Fruit fly (Drosophila melanogaster): Measurements from ENCODE around the gene kek5.

DNA sequence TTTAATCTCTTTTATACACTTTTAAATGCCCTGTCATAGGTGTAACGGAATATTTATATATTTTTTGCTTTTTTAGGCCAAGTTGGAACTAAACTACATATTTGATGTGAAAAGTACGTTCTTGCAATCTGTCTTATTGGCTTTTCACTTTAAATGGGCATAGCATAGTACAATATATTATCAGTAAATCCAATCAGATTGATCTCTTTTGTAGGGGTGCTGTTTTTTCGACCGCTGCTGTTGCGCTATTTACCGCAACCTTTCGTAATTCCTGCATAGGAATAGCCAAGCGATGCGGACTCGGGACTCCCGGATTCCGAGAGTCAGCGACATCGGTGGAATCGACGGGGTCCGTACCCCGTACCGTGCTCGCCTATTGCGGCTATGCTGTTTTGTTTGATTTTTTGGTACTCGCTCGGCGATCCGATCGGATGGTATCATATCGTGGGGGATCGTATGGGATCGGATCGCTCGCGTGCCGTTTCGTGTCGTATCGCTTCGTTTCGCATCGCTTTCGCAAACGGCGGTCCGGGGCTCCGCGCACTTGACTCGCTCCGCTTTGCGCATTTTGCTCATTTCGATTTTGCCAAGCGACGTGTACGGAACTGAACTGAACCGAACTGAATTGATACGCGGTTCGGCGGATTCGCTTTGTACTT is 144.9 kb downstream of the kek5 start:
- TF ChIP-seq Hr96 (GFP tag; optimal IDR thresholded peaks at IDR 0.05), result peak; percentile 49
- peak; percentile 83 for TF ChIP-seq ovo (GFP tag; optimal IDR thresholded peaks at IDR 0.05)
- no peak for TF ChIP-seq CG7045 (GFP tag; optimal IDR thresholded peaks at IDR 0.05)

Data from whole organism, adult.